Worm (Caenorhabditis elegans): ENCODE results near the gene K04A8.20.

ce11 chrV:6561592-6561991, 12.3 kb downstream of the K04A8.20 start, which contains the start of gene spp-19:
- TF ChIP-seq ama-1 (optimal IDR thresholded peaks at IDR 0.05) = no peak
- no peak for TF ChIP-seq ets-7 (tag; optimal IDR thresholded peaks at IDR 0.05)
- TF ChIP-seq aly-1 (tag; optimal IDR thresholded peaks at IDR 0.05) = no peak
